Fruit fly (Drosophila melanogaster) S2 (cell line): ENCODE measurements around the gene CG3919.

Source experiments
- CG8478 ChIP-seq: fragments of >200 bp; optimal IDR thresholded peaks from 2 replicates; lab custom pipeline; 2018
- CTCF ChIP-seq, 2 experiments: fragments of >200 bp; optimal IDR thresholded peaks; 2 replicates each; lab custom pipeline; 2018

dm6 chr3L:14453260-14453590 lies 42.8 kb downstream of the CG3919 start:
- no peak for TF ChIP-seq CTCF (optimal IDR thresholded peaks at IDR 0.05; lab: Kevin White, UChicago)
- TF ChIP-seq CG8478 (lab: Kevin White, UChicago), result no peak
